Fruit fly (Drosophila melanogaster) whole organism, embryonic: Measurements from ENCODE around the gene frj.
A peak's percentile ranks its signal among the peaks of the same experiment; 100 is the strongest.

Source experiments
- CG10147 ChIP-seq: fragments of 200-800 bp; sonication (Bioruptor generic); optimal IDR thresholded peaks from 2 replicates; lab custom pipeline; 2019; ENCODE audit warnings: missing biosample characterization, mild to moderate bottlenecking, missing genetic modification characterization, moderate library complexity
- CG10209 ChIP-seq: fragments of 200-800 bp; sonication (Bioruptor generic); optimal IDR thresholded peaks from 3 replicates; lab custom pipeline; 2017; ENCODE audit warnings: missing biosample characterization, mild to moderate bottlenecking, missing genetic modification characterization, missing genetic modification reagents
- CG10462 ChIP-seq: fragments of 200-800 bp; sonication (Bioruptor generic); optimal IDR thresholded peaks from 2 replicates; lab custom pipeline; 2016; ENCODE audit warnings: missing biosample characterization, missing genetic modification characterization
- CG10565 ChIP-seq: fragments of 200-800 bp; sonication (Bioruptor generic); optimal IDR thresholded peaks from 3 replicates; lab custom pipeline; 2016; ENCODE audit warnings: missing biosample characterization, mild to moderate bottlenecking, missing genetic modification characterization
- CG10959 ChIP-seq: fragments of 200-800 bp; sonication (Bioruptor generic); IDR thresholded peaks from 2 replicates; pipeline ENCODE4 v1.3.6; 2022; ENCODE audit warnings: missing biosample characterization, missing genetic modification characterization
- CG11456 ChIP-seq: fragments of 200-800 bp; sonication (Bioruptor generic); IDR thresholded peaks from 3 replicates; pipeline ENCODE4 v1.3.6; 2022; ENCODE audit warnings: missing biosample characterization, missing genetic modification characterization
- CG12071 ChIP-seq: fragments of 200-800 bp; sonication (Bioruptor generic); optimal IDR thresholded peaks from 3 replicates; lab custom pipeline; 2018; ENCODE audit warnings: missing biosample characterization, mild to moderate bottlenecking, missing genetic modification characterization
- CG12155 ChIP-seq: fragments of 200-800 bp; sonication (Bioruptor generic); optimal IDR thresholded peaks from 3 replicates; lab custom pipeline; 2016; ENCODE audit warnings: missing biosample characterization, missing genetic modification characterization
- CG13123 ChIP-seq: fragments of 200-800 bp; sonication (Bioruptor generic); optimal IDR thresholded peaks from 2 replicates; lab custom pipeline; 2016; ENCODE audit warnings: missing biosample characterization, missing genetic modification characterization
- CG2712 ChIP-seq: fragments of 200-800 bp; optimal IDR thresholded peaks from 3 replicates; lab custom pipeline; 2019; ENCODE audit warnings: missing biosample characterization, mild to moderate bottlenecking, missing genetic modification characterization, moderate library complexity
- CG2875 ChIP-seq: fragments of 200-800 bp; sonication (Bioruptor generic); optimal IDR thresholded peaks from 2 replicates; lab custom pipeline; 2017; ENCODE audit warnings: missing biosample characterization, mild to moderate bottlenecking, missing genetic modification characterization, missing genetic modification reagents
- CG30020 ChIP-seq: fragments of 200-800 bp; optimal IDR thresholded peaks from 2 replicates; lab custom pipeline; 2019; ENCODE audit warnings: missing biosample characterization, mild to moderate bottlenecking, missing genetic modification characterization, moderate library complexity
- CG33557 ChIP-seq: fragments of 200-800 bp; sonication (Bioruptor generic); optimal IDR thresholded peaks from 2 replicates; lab custom pipeline; 2019; ENCODE audit warnings: missing biosample characterization, mild to moderate bottlenecking, missing genetic modification characterization, moderate library complexity
- CG3838 ChIP-seq: fragments of 200-800 bp; sonication (Bioruptor generic); optimal IDR thresholded peaks from 3 replicates; lab custom pipeline; 2016; ENCODE audit warnings: missing biosample characterization, missing genetic modification characterization
- CG9437 ChIP-seq: fragments of 200-800 bp; sonication (Bioruptor generic); optimal IDR thresholded peaks from 2 replicates; lab custom pipeline; 2018; ENCODE audit warnings: missing biosample characterization, mild to moderate bottlenecking, missing genetic modification characterization
- Dll ChIP-seq: fragments of 200-800 bp; sonication (Bioruptor generic); IDR thresholded peaks from 4 replicates; pipeline ENCODE4 v1.3.6; 2022; ENCODE audit warnings: missing biosample characterization, missing genetic modification characterization; ENCODE audit not compliant: partially characterized antibody
- Doc2 ChIP-seq: fragments of 200-800 bp; sonication (Bioruptor generic); IDR thresholded peaks from 2 replicates; pipeline ENCODE4 v1.3.6; 2022; ENCODE audit warnings: missing biosample characterization, missing genetic modification characterization
- Hr39 ChIP-seq: fragments of >200 bp; optimal IDR thresholded peaks from 2 replicates; lab custom pipeline; 2017
- Hr78 ChIP-seq, 2 experiments: fragments of 200-800 bp in 1 of 2; fragments of >200 bp in 1 of 2; sonication (Bioruptor generic) in 1 of 2; optimal IDR thresholded peaks; 2 replicates each; lab custom pipeline; 2017 to 2019; ENCODE audit warnings: missing biosample characterization in 2 of 2, missing genetic modification characterization in 2 of 2, mild to moderate bottlenecking in 1 of 2, moderate library complexity in 1 of 2
- MESR4 ChIP-seq: fragments of 200-800 bp; sonication (Bioruptor generic); optimal IDR thresholded peaks from 2 replicates; lab custom pipeline; 2018; ENCODE audit warnings: missing biosample characterization, mild to moderate bottlenecking, missing genetic modification characterization, moderate library complexity
- Mad ChIP-seq: fragments of 200-800 bp; sonication (Bioruptor generic); optimal IDR thresholded peaks from 2 replicates; lab custom pipeline; 2016; ENCODE audit warnings: missing biosample characterization, missing genetic modification characterization
- NK7.1 ChIP-seq: fragments of 200-800 bp; sonication (Bioruptor generic); optimal IDR thresholded peaks from 3 replicates; lab custom pipeline; 2016; ENCODE audit warnings: missing biosample characterization, missing genetic modification characterization
- Opbp ChIP-seq: fragments of 200-800 bp; sonication (Bioruptor generic); IDR thresholded peaks from 3 replicates; pipeline ENCODE4 v1.3.6; 2022; ENCODE audit warnings: missing biosample characterization, missing genetic modification characterization; ENCODE audit not compliant: partially characterized antibody
- Rfx ChIP-seq: fragments of 200-800 bp; sonication (Bioruptor generic); IDR thresholded peaks from 2 replicates; pipeline ENCODE4 v1.3.6; 2022; ENCODE audit warnings: missing biosample characterization, missing genetic modification characterization
- Scr ChIP-seq: fragments of 200-800 bp; sonication (Bioruptor generic); IDR thresholded peaks from 2 replicates; pipeline ENCODE4 v1.3.6; 2022; ENCODE audit warnings: missing biosample characterization, missing genetic modification characterization; ENCODE audit not compliant: partially characterized antibody
- Stat92E ChIP-seq, 3 experiments: fragments of >200 bp in 2 of 3; fragments of 200-800 bp in 1 of 3; sonication (Bioruptor generic) in 1 of 3; optimal IDR thresholded peaks; 2 replicates each; lab custom pipeline; 2017 to 2019; ENCODE audit warnings: missing biosample characterization in 3 of 3, missing genetic modification characterization in 3 of 3, mild to moderate bottlenecking in 1 of 3, moderate library complexity in 1 of 3
- TFAM ChIP-seq: fragments of 200-800 bp; sonication (Bioruptor generic); optimal IDR thresholded peaks from 2 replicates; lab custom pipeline; 2017; ENCODE audit warnings: missing biosample characterization, missing genetic modification characterization, inconsistent platforms
- cato ChIP-seq: fragments of 200-800 bp; sonication (Bioruptor generic); optimal IDR thresholded peaks from 2 replicates; lab custom pipeline; 2016; ENCODE audit warnings: missing biosample characterization, missing genetic modification characterization, borderline replicate concordance
- cg ChIP-seq: fragments of 200-800 bp; sonication (Bioruptor generic); optimal IDR thresholded peaks from 3 replicates; lab custom pipeline; 2019; ENCODE audit warnings: missing biosample characterization, mild to moderate bottlenecking, missing genetic modification characterization, moderate library complexity
- chn ChIP-seq: fragments of 200-800 bp; sonication (Bioruptor generic); optimal IDR thresholded peaks from 2 replicates; lab custom pipeline; 2016; ENCODE audit warnings: missing biosample characterization, missing genetic modification characterization
- crc ChIP-seq: fragments of 200-800 bp; sonication (Bioruptor generic); optimal IDR thresholded peaks from 2 replicates; lab custom pipeline; 2016; ENCODE audit warnings: missing biosample characterization, missing genetic modification characterization
- exex ChIP-seq: fragments of 200-800 bp; sonication (Bioruptor generic); optimal IDR thresholded peaks from 4 replicates; lab custom pipeline; 2018; ENCODE audit warnings: missing biosample characterization, mild to moderate bottlenecking, missing genetic modification characterization, moderate library complexity
- fd64A ChIP-seq: fragments of 200-800 bp; sonication (Bioruptor generic); optimal IDR thresholded peaks from 3 replicates; lab custom pipeline; 2018; ENCODE audit warnings: missing biosample characterization, mild to moderate bottlenecking, missing genetic modification characterization
- grn ChIP-seq: fragments of 200-800 bp; sonication (Bioruptor generic); optimal IDR thresholded peaks from 3 replicates; lab custom pipeline; 2017; ENCODE audit warnings: missing biosample characterization, missing genetic modification characterization
- hth ChIP-seq: fragments of >200 bp; optimal IDR thresholded peaks from 2 replicates; lab custom pipeline; 2017; ENCODE audit warnings: inconsistent platforms
- ind ChIP-seq: fragments of 200-800 bp; sonication (Bioruptor generic); optimal IDR thresholded peaks from 3 replicates; lab custom pipeline; 2016; ENCODE audit warnings: missing biosample characterization, missing genetic modification characterization
- klu ChIP-seq: fragments of 200-800 bp; sonication (Bioruptor generic); IDR thresholded peaks from 2 replicates; pipeline ENCODE4 v1.3.6; 2022; ENCODE audit warnings: missing biosample characterization, missing genetic modification characterization
- onecut ChIP-seq: fragments of 200-800 bp; sonication (Bioruptor generic); IDR thresholded peaks from 2 replicates; pipeline ENCODE4 v1.3.6; 2022; ENCODE audit warnings: missing biosample characterization, missing genetic modification characterization
- pfk ChIP-seq: fragments of 200-800 bp; sonication (Bioruptor generic); optimal IDR thresholded peaks from 2 replicates; lab custom pipeline; 2018; ENCODE audit warnings: missing biosample characterization, mild to moderate bottlenecking, missing genetic modification characterization, moderate library complexity
- pita ChIP-seq: fragments of 200-800 bp; sonication (Bioruptor generic); optimal IDR thresholded peaks from 2 replicates; lab custom pipeline; 2017; ENCODE audit warnings: missing biosample characterization, mild to moderate bottlenecking, missing genetic modification characterization
- salm ChIP-seq: fragments of 200-800 bp; sonication (Bioruptor generic); optimal IDR thresholded peaks from 2 replicates; lab custom pipeline; 2018; ENCODE audit warnings: missing biosample characterization, mild to moderate bottlenecking, missing genetic modification characterization
- sd ChIP-seq: fragments of 200-800 bp; sonication (Bioruptor generic); optimal IDR thresholded peaks from 3 replicates; lab custom pipeline; 2018; ENCODE audit warnings: missing biosample characterization, mild to moderate bottlenecking, missing genetic modification characterization, moderate library complexity
- sens ChIP-seq: fragments of 200-800 bp; sonication (Bioruptor generic); peaks from one replicate; lab custom pipeline; 2016; ENCODE audit warnings: missing biosample characterization, missing genetic modification characterization
- slou ChIP-seq: fragments of 200-800 bp; sonication (Bioruptor generic); optimal IDR thresholded peaks from 3 replicates; lab custom pipeline; 2016; ENCODE audit warnings: missing biosample characterization, missing genetic modification characterization
- sna ChIP-seq: fragments of 200-800 bp; sonication (Bioruptor generic); IDR thresholded peaks from 2 replicates; pipeline ENCODE4 v1.3.6; 2022; ENCODE audit warnings: missing biosample characterization, missing genetic modification characterization; ENCODE audit not compliant: partially characterized antibody
- ttk ChIP-seq: fragments of 200-800 bp; sonication (Bioruptor generic); IDR thresholded peaks from 2 replicates; pipeline ENCODE4 v2.1.2; 2022; ENCODE audit warnings: missing biosample characterization, missing genetic modification characterization
- tup ChIP-seq: fragments of 200-800 bp; sonication (Bioruptor generic); optimal IDR thresholded peaks from 2 replicates; lab custom pipeline; 2016; ENCODE audit warnings: missing biosample characterization, mild to moderate bottlenecking, missing genetic modification characterization, moderate library complexity
- twi ChIP-seq: fragments of 200-800 bp; optimal IDR thresholded peaks from 2 replicates; lab custom pipeline; 2019; ENCODE audit warnings: missing biosample characterization, mild to moderate bottlenecking, missing genetic modification characterization, moderate library complexity
- tx ChIP-seq: fragments of 200-800 bp; sonication (Bioruptor generic); optimal IDR thresholded peaks from 2 replicates; lab custom pipeline; 2016; ENCODE audit warnings: missing biosample characterization, missing genetic modification characterization
- usp ChIP-seq: fragments of >200 bp; optimal IDR thresholded peaks from 2 replicates; lab custom pipeline; 2017; ENCODE audit warnings: missing biosample characterization, missing genetic modification characterization

Gene frj

DNA sequence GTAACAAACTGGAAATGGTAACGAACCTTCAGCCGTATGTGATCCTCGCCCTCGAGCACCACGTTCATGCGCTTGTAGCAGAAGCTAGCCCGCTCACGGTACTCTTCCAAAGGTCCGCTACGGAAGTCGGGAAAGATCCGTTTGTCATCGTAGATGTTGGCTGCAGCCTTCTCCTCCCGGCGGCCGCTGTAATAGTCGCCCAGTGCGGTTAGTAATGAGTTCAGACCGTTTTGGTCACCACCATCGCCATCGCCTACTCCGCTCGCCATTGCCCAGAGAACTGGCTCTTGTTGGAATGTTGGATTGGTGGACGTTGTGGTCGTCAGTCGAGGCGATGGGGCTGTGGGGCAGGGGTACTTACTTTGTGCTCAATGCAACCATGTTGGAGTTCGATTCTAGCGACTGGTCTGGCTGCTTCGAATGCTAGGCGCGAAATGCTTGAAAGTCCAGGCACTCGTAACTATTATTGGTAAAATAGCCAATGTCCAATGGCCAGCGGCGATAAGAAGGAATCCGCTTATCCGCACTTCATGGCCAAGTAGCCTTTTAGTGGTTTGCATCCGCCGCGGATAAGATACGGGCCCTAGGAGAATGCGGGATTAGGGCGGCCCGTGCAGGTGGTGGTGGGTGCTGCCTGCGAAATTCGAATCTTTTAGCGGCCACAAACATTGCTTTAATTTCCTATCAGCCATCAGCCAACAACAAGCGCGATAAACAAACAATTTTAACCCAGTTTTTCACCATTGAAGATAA lies 8.1 kb upstream of the frj start (continued):
- TF ChIP-seq CG33557 (GFP tag; lab: Kevin White, UChicago) (no peak), klu (GFP tag; lab: Robert Waterston, UW) (no peak), CG10209 (no peak), Mad (no peak), ind (GFP tag; lab: Kevin White, UChicago) (no peak), cg (no peak), CG2712 (tag; lab: Kevin White, UChicago) (no peak), chn (GFP tag; lab: Kevin White, UChicago) (no peak), CG13123 (GFP tag; lab: Kevin White, UChicago) (no peak), Hr39 (no peak), exex (tag; lab: Kevin White, UChicago) (peak; percentile 85), CG9437 (GFP tag; lab: Kevin White, UChicago) (no peak), CG10147 (GFP tag; lab: Kevin White, UChicago) (no peak), Hr78 (GFP tag; optimal IDR thresholded peaks at IDR 0.05; lab: Kevin White, UChicago) (peak in 1 of 2 experiments; percentile 67), pfk (no peak), CG12071 (GFP tag; lab: Kevin White, UChicago) (no peak), twi (tag; lab: Kevin White, UChicago) (no peak), CG12155 (GFP tag; lab: Kevin White, UChicago) (no peak), CG10462 (no peak), CG3838 (GFP tag; lab: Kevin White, UChicago) (no peak), sd (tag; lab: Kevin White, UChicago) (peak; percentile 68), Stat92E (GFP tag; optimal IDR thresholded peaks at IDR 0.05; lab: Kevin White, UChicago) (no peak), Rfx (GFP tag; lab: Robert Waterston, UW) (no peak), ttk (GFP tag; lab: Robert Waterston, UW) (no peak), salm (tag; lab: Kevin White, UChicago) (no peak), tx (GFP tag; lab: Kevin White, UChicago) (no peak), slou (GFP tag; lab: Kevin White, UChicago) (no peak), Dll (GFP tag; lab: Robert Waterston, UW) (no peak), CG11456 (GFP tag; lab: Robert Waterston, UW) (no peak), MESR4 (GFP tag; lab: Kevin White, UChicago) (peak; percentile 14), crc (GFP tag; lab: Kevin White, UChicago) (no peak), onecut (GFP tag; lab: Robert Waterston, UW) (no peak), CG10565 (GFP tag; lab: Kevin White, UChicago) (no peak), fd64A (no peak), Scr (no peak), TFAM (no peak), usp (no peak), Doc2 (no peak), NK7.1 (GFP tag; lab: Kevin White, UChicago) (no peak), hth (no peak), tup (GFP tag; lab: Kevin White, UChicago) (no peak), grn (GFP tag; lab: Kevin White, UChicago) (peak; percentile 75), cato (no peak), pita (GFP tag; lab: Kevin White, UChicago) (no peak), sens (no peak), CG2875 (GFP tag; lab: Kevin White, UChicago) (no peak), sna (GFP tag; lab: Robert Waterston, UW) (no peak), CG10959 (GFP tag; lab: Robert Waterston, UW) (no peak), CG30020 (tag; lab: Kevin White, UChicago) (no peak), Opbp (no peak)
